Worm (Caenorhabditis elegans): ENCODE data around the gene tat-1.

The tat-1 gene

DNA sequence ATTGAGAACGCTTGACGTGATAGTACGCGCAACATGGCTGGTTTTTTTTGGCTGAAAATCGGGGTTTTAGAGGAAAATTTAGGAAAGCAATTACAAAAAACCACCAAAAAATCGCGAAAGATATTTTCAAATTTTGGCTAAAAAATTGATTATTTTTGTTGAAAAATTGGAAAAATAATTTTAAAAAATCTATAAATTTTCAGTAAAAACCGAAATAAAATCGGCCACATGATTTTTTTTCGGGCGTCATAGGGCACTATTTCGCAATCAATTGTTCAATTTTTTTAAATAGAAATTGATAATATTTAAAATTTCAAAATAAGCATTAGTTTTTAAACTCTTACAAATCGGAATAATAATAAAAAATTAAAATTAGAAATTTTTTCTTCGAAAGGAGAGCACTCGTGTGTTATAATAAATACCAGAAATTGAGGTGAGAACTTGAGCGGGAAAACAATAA is 47.7 kb downstream of the tat-1 start, which contains the start of gene glrx-5:
Gene glrx-5 (minus strand): TSS at position 51 of the 460 bp plus-strand sequence.
- TF ChIP-seq odd-2 (tag; optimal IDR thresholded peaks at IDR 0.05): no peak
- TF ChIP-seq ceh-6 (GFP tag; optimal IDR thresholded peaks at IDR 0.05): no peak
- TF ChIP-seq pros-1 (tag; optimal IDR thresholded peaks at IDR 0.05): no peak
- no peak for TF ChIP-seq dve-1 (tag; optimal IDR thresholded peaks at IDR 0.05)
- no peak for TF ChIP-seq hlh-15 (tag; optimal IDR thresholded peaks at IDR 0.05)
- TF ChIP-seq ets-4 (tag; optimal IDR thresholded peaks at IDR 0.05): no peak
- TF ChIP-seq ceh-19 (GFP tag; optimal IDR thresholded peaks at IDR 0.05): no peak
- no peak for TF ChIP-seq ceh-48 (tag; optimal IDR thresholded peaks at IDR 0.05)
- no peak for TF ChIP-seq ceh-14 (tag; optimal IDR thresholded peaks at IDR 0.05)
- no peak for TF ChIP-seq ahr-1 (tag; optimal IDR thresholded peaks at IDR 0.05)
- TF ChIP-seq hlh-6 (tag; optimal IDR thresholded peaks at IDR 0.05): no peak

- TF ChIP-seq ceh-2 (tag; optimal IDR thresholded peaks at IDR 0.05) (no peak), nfya-1 (tag; optimal IDR thresholded peaks at IDR 0.05) (peak; percentile 81)
Measured at ce11 chrIII:12373306-12373705, 48.2 kb downstream of the tat-1 start.

- TF ChIP-seq syd-9 (tag; optimal IDR thresholded peaks at IDR 0.05) (no peak), ceh-48 (tag; optimal IDR thresholded peaks at IDR 0.05) (no peak), eyg-1 (tag; optimal IDR thresholded peaks at IDR 0.05) (no peak), unc-55 (GFP tag; optimal IDR thresholded peaks at IDR 0.05) (no peak), che-1 (tag; optimal IDR thresholded peaks at IDR 0.05) (no peak), Y22D7AL.16 (tag; optimal IDR thresholded peaks at IDR 0.05) (no peak), F13H6.1 (tag; optimal IDR thresholded peaks at IDR 0.05) (no peak)
Measured at ce11 chrIII:12372080-12373065, 49.1 kb downstream of the tat-1 start.

DNA sequence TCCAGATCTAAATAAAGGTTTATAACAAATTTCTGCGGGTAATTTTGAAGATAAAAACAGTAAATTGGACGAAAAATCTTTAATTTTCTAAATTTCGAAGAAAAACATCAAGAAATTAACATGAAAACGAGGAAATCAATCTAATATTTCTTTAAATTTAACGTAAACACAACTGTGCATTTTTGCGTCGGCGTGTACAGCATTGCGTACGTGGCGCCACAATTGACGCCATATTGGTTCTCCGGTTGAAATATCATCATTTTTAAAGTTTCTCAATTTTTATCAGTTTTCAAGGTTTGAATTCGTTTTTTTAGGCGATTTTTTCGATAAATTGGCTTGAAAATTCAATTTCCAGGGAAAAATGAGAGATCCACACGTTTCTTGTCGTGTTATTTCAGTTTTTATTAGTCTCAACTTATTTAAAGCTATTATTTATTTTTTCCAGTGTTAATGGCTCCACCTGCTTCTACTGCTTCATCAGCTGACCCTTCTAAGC is 51.5 kb downstream of the tat-1 start, which contains the start of gene rpt-6:
Gene rpt-6 (plus strand): TSS at position 446 of the 496 bp plus-strand sequence.
- TF ChIP-seq fkh-6 (tag; optimal IDR thresholded peaks at IDR 0.05) (no peak), nfya-1 (tag; optimal IDR thresholded peaks at IDR 0.05) (peak; percentile 36), K09A11.1 (tag; optimal IDR thresholded peaks at IDR 0.05; ENCODE audit: insufficient read depth) (peak; percentile 30), lin-11 (tag; optimal IDR thresholded peaks at IDR 0.05) (no peak)

DNA sequence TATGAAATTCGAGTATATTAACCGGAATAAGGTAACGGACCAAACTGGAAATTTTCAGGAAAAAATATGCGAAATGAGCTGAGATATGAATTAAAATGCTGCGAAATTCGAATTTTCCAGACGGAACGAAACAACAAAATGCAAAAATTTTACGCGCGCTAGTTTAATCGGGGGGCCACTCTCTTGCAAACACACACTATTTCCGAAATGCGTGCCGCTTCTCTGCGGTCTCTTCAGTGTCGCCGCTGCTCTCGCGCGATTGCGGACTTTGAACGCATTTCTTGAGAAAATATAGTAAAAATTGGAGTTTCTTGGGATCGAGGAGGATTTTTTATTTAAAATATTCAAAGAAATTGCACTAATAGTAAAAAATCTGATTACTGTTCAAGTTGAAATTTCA is 52.0 kb downstream of the tat-1 start:
- TF ChIP-seq nfya-1 (tag; optimal IDR thresholded peaks at IDR 0.05): peak; percentile 22
- TF ChIP-seq elt-4 (tag; optimal IDR thresholded peaks at IDR 0.05): no peak
- no peak for TF ChIP-seq eyg-1 (tag; optimal IDR thresholded peaks at IDR 0.05)
- TF ChIP-seq hlh-13 (GFP tag; optimal IDR thresholded peaks at IDR 0.05): no peak
- no peak for TF ChIP-seq ref-2 (tag; optimal IDR thresholded peaks at IDR 0.05)
- TF ChIP-seq pag-3 (tag; optimal IDR thresholded peaks at IDR 0.05; ENCODE audit: borderline replicate concordance): no peak
- peak; percentile 5 for TF ChIP-seq ceh-31 (tag; optimal IDR thresholded peaks at IDR 0.05)
- no peak for TF ChIP-seq ceh-14 (tag; optimal IDR thresholded peaks at IDR 0.05)
- no peak for TF ChIP-seq madf-2 (tag; optimal IDR thresholded peaks at IDR 0.05)
- no peak for TF ChIP-seq dmd-4 (tag; optimal IDR thresholded peaks at IDR 0.05; ENCODE audit: borderline replicate concordance)
- TF ChIP-seq pros-1 (tag; optimal IDR thresholded peaks at IDR 0.05): peak; percentile 27
- no peak for TF ChIP-seq mec-3 (tag; optimal IDR thresholded peaks at IDR 0.05; ENCODE audit: borderline replicate concordance)

All from whole organism, late embryonic.